Worm (Caenorhabditis elegans) whole organism, L4 larva: ENCODE data around the gene srz-12.

Source experiments
- Y105C5A.15 ChIP-seq: fragments of 200-800 bp; sonication (Bioruptor generic); IDR thresholded peaks from 2 replicates; pipeline ENCODE4 v1.3.6; 2022; ENCODE audit warnings: missing genetic modification characterization, missing compliant biosample characterization
- ZK546.5 ChIP-seq, 2 experiments: sonication (generic microtip); optimal IDR thresholded peaks; 2 replicates each; lab custom pipeline; 2017; ENCODE audit warnings: missing biosample characterization in 2 of 2, missing genetic modification characterization in 2 of 2
- aly-2 ChIP-seq: sonication (generic microtip); optimal IDR thresholded peaks from 2 replicates; lab custom pipeline; 2018; ENCODE audit warnings: missing biosample characterization, missing genetic modification characterization
- hmg-1.1 ChIP-seq: fragments of 200-800 bp; sonication (Bioruptor generic); IDR thresholded peaks from 2 replicates; pipeline ENCODE4 v1.3.6; 2022; ENCODE audit warnings: missing genetic modification reagents, missing genetic modification characterization, missing compliant biosample characterization
- mdl-1 ChIP-seq, 2 experiments: fragments of 150-350 bp in 1 of 2; sonication (generic microtip) in 1 of 2; optimal IDR thresholded peaks; 2 replicates each; lab custom pipeline; 2014 to 2017; ENCODE audit warnings: missing biosample characterization in 2 of 2, missing genetic modification characterization in 2 of 2
- nhr-11 ChIP-seq: fragments of 150-350 bp; optimal IDR thresholded peaks from 2 replicates; lab custom pipeline; 2014; ENCODE audit warnings: missing biosample characterization, missing genetic modification characterization
- pqm-1 ChIP-seq: sonication (generic microtip); optimal IDR thresholded peaks from 2 replicates; lab custom pipeline; 2017; ENCODE audit warnings: missing biosample characterization, missing genetic modification characterization
- snpc-4 ChIP-seq: fragments of 150-350 bp; optimal IDR thresholded peaks from 2 replicates; lab custom pipeline; 2014; ENCODE audit warnings: missing biosample characterization, missing genetic modification characterization
- tag-97 ChIP-seq: fragments of 200-800 bp; sonication (Bioruptor generic); IDR thresholded peaks from 2 replicates; pipeline ENCODE4 v1.3.6; 2022; ENCODE audit warnings: missing genetic modification characterization, missing compliant biosample characterization
- unc-62 ChIP-seq, 3 experiments: fragments of 150-350 bp in 1 of 3; sonication (generic microtip); optimal IDR thresholded peaks in 2 of 3; peaks in 1 of 3; 1 replicate in 1 of 3; 2 replicates in 2 of 3; lab custom pipeline; 2014 to 2017; ENCODE audit warnings: missing biosample characterization in 3 of 3, missing genetic modification characterization in 3 of 3, missing genetic modification reagents in 3 of 3, missing genotype in 1 of 3
- ztf-11 ChIP-seq: fragments of 150-350 bp; optimal IDR thresholded peaks from 2 replicates; lab custom pipeline; 2014; ENCODE audit warnings: missing biosample characterization, missing genetic modification characterization

DNA sequence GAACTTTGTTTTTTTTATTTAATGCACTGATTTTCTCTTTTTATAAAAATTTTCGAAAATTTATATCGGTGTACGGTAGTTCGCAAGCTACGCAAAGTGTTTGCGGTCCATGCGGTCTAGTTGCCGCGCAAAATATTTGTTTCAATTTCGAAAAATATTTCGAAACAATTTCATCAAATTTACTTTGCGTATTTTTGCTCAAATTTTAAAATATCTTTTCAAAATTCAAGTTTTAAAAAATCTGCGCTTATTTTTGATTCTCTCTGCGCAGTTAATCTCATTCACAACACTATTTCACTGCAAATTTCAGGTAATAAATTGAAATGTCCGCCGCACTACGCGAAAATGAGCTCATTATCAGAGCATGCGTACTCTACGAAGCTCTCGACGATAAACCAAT, 4.9 kb upstream of the srz-12 start, which contains the start of gene fbxa-197:
- TF ChIP-seq unc-62 (GFP tag; optimal IDR thresholded peaks at IDR 0.05 in 1 of 2; lab: Kevin White, UChicago) (no peak), unc-62 (tag; optimal IDR thresholded peaks at IDR 0.05; lab: Kevin White, UChicago) (no peak), ztf-11 (tag; lab: Kevin White, UChicago) (no peak), ZK546.5 (tag; optimal IDR thresholded peaks at IDR 0.05; lab: Kevin White, UChicago) (no peak), hmg-1.1 (GFP tag; lab: Robert Waterston, UW) (no peak), pqm-1 (no peak), aly-2 (tag; lab: Kevin White, UChicago) (no peak), Y105C5A.15 (GFP tag; lab: Robert Waterston, UW) (no peak), snpc-4 (tag; lab: Kevin White, UChicago) (no peak), mdl-1 (tag; optimal IDR thresholded peaks at IDR 0.05; lab: Kevin White, UChicago) (no peak), tag-97 (GFP tag; lab: Robert Waterston, UW) (no peak), nhr-11 (tag; lab: Kevin White, UChicago) (no peak)
